Fruit fly (Drosophila melanogaster) whole organism, wandering third instar larva: ENCODE results near the gene gukh.

Source experiments
- Abd-B ChIP-seq: fragments of >200 bp; optimal IDR thresholded peaks from 2 replicates; lab custom pipeline; 2017; ENCODE audit warnings: missing biosample characterization, missing genetic modification characterization
- CG32264 ChIP-seq: fragments of 200-800 bp; sonication (Bioruptor generic); optimal IDR thresholded peaks from 2 replicates; lab custom pipeline; 2016; ENCODE audit warnings: missing biosample characterization, missing genetic modification characterization
- Hr83 ChIP-seq: fragments of 200-300 bp; sonication (Bioruptor generic); optimal IDR thresholded peaks from 2 replicates; lab custom pipeline; 2016; ENCODE audit warnings: missing biosample characterization, mild to moderate bottlenecking, missing genetic modification characterization, moderate library complexity; ENCODE audit not compliant: poor library complexity, severe bottlenecking
- pan ChIP-seq: fragments of >200 bp; optimal IDR thresholded peaks from 2 replicates; lab custom pipeline; 2017

DNA sequence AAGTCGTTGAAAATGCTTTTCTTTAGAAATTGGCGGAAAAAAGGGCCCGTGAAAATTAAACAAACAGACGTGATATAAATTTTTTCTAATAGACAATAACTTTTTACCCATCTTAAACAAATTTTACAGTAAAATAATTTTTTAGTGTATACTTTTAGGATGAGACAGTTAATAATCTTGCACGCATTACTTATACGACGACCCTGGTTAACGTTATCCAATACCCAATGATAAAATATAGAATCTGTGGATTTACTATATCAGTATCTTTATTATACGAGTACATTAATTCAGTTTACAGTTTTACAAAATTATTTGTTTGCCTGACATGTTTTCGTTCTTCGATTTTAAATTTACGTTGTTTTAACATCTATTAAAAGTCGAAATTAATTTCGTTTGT is 60.8 kb downstream of the gukh start:
- no peak for TF ChIP-seq CG32264 (GFP tag; lab: Kevin White, UChicago)
- no peak for TF ChIP-seq Hr83 (GFP tag; lab: Kevin White, UChicago)
- no peak for TF ChIP-seq Abd-B (GFP tag; lab: Kevin White, UChicago)
- no peak for TF ChIP-seq pan (lab: Kevin White, UChicago)
